Worm (Caenorhabditis elegans): ENCODE measurements around the gene Y73C8B.2.
A peak's percentile ranks its signal among the peaks of the same experiment; 100 is the strongest.

Gene Y73C8B.2

DNA sequence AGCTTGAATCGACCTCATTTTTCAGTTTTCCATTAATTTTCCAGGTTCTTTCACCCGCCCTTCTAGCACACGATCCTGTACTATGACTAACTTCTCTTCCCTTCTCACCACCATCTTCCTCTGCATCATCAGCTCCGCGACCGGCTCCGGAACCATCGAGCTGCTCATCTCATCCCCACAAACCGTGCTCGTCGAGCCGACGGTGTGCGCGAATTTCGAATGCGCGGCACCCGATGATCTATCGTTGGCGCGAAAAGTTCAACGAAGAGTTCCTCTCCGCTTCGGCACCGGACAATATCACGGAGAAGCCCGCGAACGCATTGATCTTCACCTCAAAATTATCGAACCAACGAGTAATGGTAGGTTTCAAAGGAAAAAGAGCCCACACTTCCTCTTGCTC is 15.3 kb upstream of the Y73C8B.2 start, which contains the start of gene apx-1:
Gene apx-1, plus strand, starts transcription at position 50 of the 400 bp plus-strand sequence.
- TF ChIP-seq ztf-1 (GFP tag; conservative IDR thresholded peaks at IDR 0.05) (no peak), mbf-1 (tag; optimal IDR thresholded peaks at IDR 0.05) (no peak), ceh-16 (tag; optimal IDR thresholded peaks at IDR 0.05) (no peak), sma-9 (GFP tag; optimal IDR thresholded peaks at IDR 0.05) (no peak), sma-9 (tag; optimal IDR thresholded peaks at IDR 0.05) (no peak)

DNA sequence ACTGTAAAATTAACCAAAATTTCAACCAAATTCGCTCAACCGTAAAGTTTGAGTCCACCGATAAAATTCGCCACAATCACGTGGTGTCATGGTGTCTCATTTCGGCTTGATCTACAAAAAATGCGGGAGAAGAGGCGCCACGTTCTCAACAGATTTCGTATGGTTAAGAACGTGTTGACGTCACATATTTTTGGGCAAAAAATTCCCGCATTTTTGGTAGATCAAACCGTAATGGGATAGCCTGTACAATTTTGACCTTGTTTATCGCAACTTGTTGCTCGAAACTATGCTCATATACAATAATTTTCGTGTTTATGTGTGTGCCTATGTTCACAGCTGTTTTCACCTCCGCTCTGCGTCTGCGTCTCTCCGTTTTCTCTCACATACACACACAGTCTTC is 14.1 kb upstream of the Y73C8B.2 start:
- TF ChIP-seq unc-55 (GFP tag; optimal IDR thresholded peaks at IDR 0.05) (peak; percentile 8), R02D3.7 (tag; optimal IDR thresholded peaks at IDR 0.05) (no peak)

DNA sequence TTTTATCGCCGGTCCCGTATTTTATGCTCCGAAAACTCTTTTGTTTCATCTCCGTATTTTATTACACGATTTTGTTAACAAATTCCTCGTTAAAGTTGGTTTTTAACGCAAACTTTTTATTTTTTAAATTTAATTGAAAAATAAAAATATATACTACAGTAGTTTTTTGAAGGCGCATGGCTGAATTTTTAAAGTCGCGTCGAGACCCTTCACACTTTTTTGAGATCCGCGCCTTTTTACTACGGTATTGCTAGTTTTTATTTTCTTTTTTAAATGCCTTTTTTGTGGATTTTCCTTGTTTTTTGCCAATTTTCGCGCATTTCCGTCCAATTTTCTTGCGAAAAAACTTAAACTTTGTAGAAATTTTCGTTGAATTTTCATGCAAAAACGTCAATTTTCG is 9.6 kb upstream of the Y73C8B.2 start:
- no peak for TF ChIP-seq skn-1 (tag; optimal IDR thresholded peaks at IDR 0.05)
- no peak for TF ChIP-seq nhr-129 (tag; optimal IDR thresholded peaks at IDR 0.05)

DNA sequence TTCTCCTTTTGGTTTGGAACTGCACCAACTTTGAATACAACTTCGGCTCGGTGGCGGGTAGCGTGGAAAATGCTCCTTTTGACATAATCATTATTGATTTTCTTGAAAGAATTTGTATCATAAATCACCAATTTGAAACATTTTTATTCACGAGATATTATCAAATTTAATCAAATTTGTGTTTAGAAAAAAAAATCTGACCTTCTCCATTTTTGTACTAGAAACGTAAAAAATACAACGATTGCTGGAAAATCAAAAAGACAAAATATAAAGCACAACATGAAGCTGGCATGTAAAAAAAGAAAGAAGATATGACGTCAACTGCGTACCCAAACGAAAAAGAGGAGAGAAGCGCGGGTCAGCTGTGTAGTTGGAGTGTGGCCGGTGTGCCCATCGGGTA is 5.5 kb upstream of the Y73C8B.2 start, which contains the start of gene K08D9.4:
Gene K08D9.4, minus strand, starts transcription at position 101 of the 400 bp plus-strand sequence.
- no peak for TF ChIP-seq alr-1 (tag; optimal IDR thresholded peaks at IDR 0.05)
- TF ChIP-seq C34F6.9 (tag; optimal IDR thresholded peaks at IDR 0.05): no peak
- no peak for TF ChIP-seq mbf-1 (tag; optimal IDR thresholded peaks at IDR 0.05)
- TF ChIP-seq lsy-2 (tag; optimal IDR thresholded peaks at IDR 0.05): no peak
- TF ChIP-seq F13H6.1 (tag; optimal IDR thresholded peaks at IDR 0.05): no peak
- TF ChIP-seq elt-3 (tag; optimal IDR thresholded peaks at IDR 0.05): no peak
- TF ChIP-seq aly-2 (tag; optimal IDR thresholded peaks at IDR 0.05): no peak
- TF ChIP-seq lin-39 (tag; optimal IDR thresholded peaks at IDR 0.05): no peak
- TF ChIP-seq skn-1 (tag; optimal IDR thresholded peaks at IDR 0.05): no peak

DNA sequence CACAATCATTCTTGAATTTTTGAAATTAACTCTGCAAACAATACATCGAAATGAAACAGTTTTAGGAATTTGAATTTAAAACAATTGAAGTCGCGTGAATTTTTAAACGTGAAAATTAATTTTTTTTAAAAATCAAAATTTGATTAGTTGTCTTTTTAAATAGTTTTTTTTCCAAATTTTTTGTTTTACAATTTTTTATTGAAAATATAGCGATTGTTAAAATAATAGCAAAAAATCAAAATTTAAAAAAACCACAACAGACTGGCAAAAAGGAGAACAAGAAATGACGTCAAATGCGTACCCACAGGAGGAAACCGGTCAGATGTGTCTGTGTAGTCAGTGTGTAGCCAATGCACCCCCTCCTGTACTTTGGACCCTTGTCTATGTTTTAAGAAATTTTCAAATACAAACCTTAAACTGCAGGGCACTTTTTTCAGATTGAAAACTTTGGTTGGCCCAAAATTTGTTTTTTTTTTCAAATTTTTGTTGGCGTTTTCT is 2.1 kb upstream of the Y73C8B.2 start, which contains the start of the genes Y73C8B.1 and Y73C8B.5:
Gene Y73C8B.1, minus strand, starts transcription at position 51 of the 498 bp plus-strand sequence.
Gene Y73C8B.5, plus strand, starts transcription at position 437 of the 498 bp plus-strand sequence.
- TF ChIP-seq nhr-237 (tag; optimal IDR thresholded peaks at IDR 0.05) (no peak), mab-5 (tag; optimal IDR thresholded peaks at IDR 0.05) (no peak), ztf-1 (GFP tag; conservative IDR thresholded peaks at IDR 0.05) (no peak), Y55F3AM.14 (GFP tag; optimal IDR thresholded peaks at IDR 0.05) (no peak), nhr-11 (tag; optimal IDR thresholded peaks at IDR 0.05) (peak; percentile 47), lsy-2 (tag; optimal IDR thresholded peaks at IDR 0.05) (peak in 1 of 2 experiments; percentile 14), sem-4 (tag; optimal IDR thresholded peaks at IDR 0.05) (no peak), nhr-25 (tag; optimal IDR thresholded peaks at IDR 0.05) (peak; percentile 51), C34F6.9 (tag; optimal IDR thresholded peaks at IDR 0.05) (no peak), mdl-1 (tag; optimal IDR thresholded peaks at IDR 0.05) (no peak), nhr-129 (tag; optimal IDR thresholded peaks at IDR 0.05) (peak; percentile 9), ZK546.5 (tag; optimal IDR thresholded peaks at IDR 0.05) (no peak), peb-1 (tag; optimal IDR thresholded peaks at IDR 0.05) (no peak), unc-62 (GFP tag; optimal IDR thresholded peaks at IDR 0.05) (no peak), sma-9 (GFP tag; optimal IDR thresholded peaks at IDR 0.05) (peak; percentile 34), sma-9 (tag; optimal IDR thresholded peaks at IDR 0.05) (no peak), skn-1 (tag; optimal IDR thresholded peaks at IDR 0.05) (no peak), nhr-10 (tag; optimal IDR thresholded peaks at IDR 0.05) (no peak), ama-1 (optimal IDR thresholded peaks at IDR 0.05) (no peak), nhr-12 (tag; optimal IDR thresholded peaks at IDR 0.05) (no peak), F13H6.1 (tag; optimal IDR thresholded peaks at IDR 0.05) (peak; percentile 8), aly-2 (tag; optimal IDR thresholded peaks at IDR 0.05) (no peak), mbf-1 (tag; optimal IDR thresholded peaks at IDR 0.05) (no peak), crh-2 (tag; optimal IDR thresholded peaks at IDR 0.05) (no peak), nhr-21 (tag; optimal IDR thresholded peaks at IDR 0.05) (no peak), nhr-23 (tag; optimal IDR thresholded peaks at IDR 0.05) (no peak)

DNA sequence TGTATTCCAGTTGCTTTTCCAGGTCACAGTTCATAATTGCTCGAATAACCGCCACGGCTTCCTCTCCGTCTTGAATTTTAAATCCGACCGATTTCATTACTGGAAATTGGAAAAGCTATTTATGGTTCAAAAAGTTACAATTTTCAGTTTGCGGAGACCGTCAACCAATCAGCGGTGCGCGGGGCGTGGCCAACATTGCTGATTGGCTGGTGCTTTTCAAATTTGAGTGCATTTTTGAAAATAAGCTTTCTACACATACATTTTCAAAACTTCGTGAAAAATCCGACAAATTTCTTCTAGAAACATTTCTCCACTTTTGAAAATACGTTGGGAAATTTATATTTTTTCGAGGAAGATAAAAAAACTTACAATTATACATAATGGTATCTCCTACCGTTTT is 1.0 kb upstream of the Y73C8B.2 start:
- TF ChIP-seq sma-3 (GFP tag; optimal IDR thresholded peaks at IDR 0.05): no peak
- TF ChIP-seq aly-2 (tag; optimal IDR thresholded peaks at IDR 0.05): no peak
- TF ChIP-seq zag-1 (tag; optimal IDR thresholded peaks at IDR 0.05): no peak
- TF ChIP-seq snpc-4 (tag; optimal IDR thresholded peaks at IDR 0.05): no peak
- TF ChIP-seq nhr-25 (tag; optimal IDR thresholded peaks at IDR 0.05): no peak
- no peak for TF ChIP-seq nhr-23 (tag; optimal IDR thresholded peaks at IDR 0.05)
- TF ChIP-seq gmeb-1 (tag; optimal IDR thresholded peaks at IDR 0.05): no peak
- no peak for TF ChIP-seq nhr-77 (tag; optimal IDR thresholded peaks at IDR 0.05)
- no peak for TF ChIP-seq nhr-129 (tag; optimal IDR thresholded peaks at IDR 0.05)
- TF ChIP-seq elt-1 (tag; optimal IDR thresholded peaks at IDR 0.05): no peak
- no peak for TF ChIP-seq sma-9 (GFP tag; optimal IDR thresholded peaks at IDR 0.05)
- no peak for TF ChIP-seq sma-9 (tag; optimal IDR thresholded peaks at IDR 0.05)
- TF ChIP-seq dmd-4 (tag; optimal IDR thresholded peaks at IDR 0.05): no peak
- TF ChIP-seq skn-1 (tag; optimal IDR thresholded peaks at IDR 0.05): no peak
- TF ChIP-seq nhr-12 (tag; optimal IDR thresholded peaks at IDR 0.05): no peak
- no peak for TF ChIP-seq peb-1 (tag; optimal IDR thresholded peaks at IDR 0.05)
- TF ChIP-seq lin-39 (tag; optimal IDR thresholded peaks at IDR 0.05): no peak
- no peak for TF ChIP-seq lin-11 (tag; optimal IDR thresholded peaks at IDR 0.05)
- TF ChIP-seq blmp-1 (tag; optimal IDR thresholded peaks at IDR 0.05; ENCODE audit: insufficient read depth): no peak

Measured in whole organism, L2 larva.